Fruit fly (Drosophila melanogaster) S2 (cell line): ENCODE data around the gene CG7542.

Experiments used
- CG8478 ChIP-seq: fragments of >200 bp; optimal IDR thresholded peaks from 2 replicates; lab custom pipeline; 2018
- CTCF ChIP-seq, 2 experiments: fragments of >200 bp; optimal IDR thresholded peaks; 2 replicates each; lab custom pipeline; 2018

DNA sequence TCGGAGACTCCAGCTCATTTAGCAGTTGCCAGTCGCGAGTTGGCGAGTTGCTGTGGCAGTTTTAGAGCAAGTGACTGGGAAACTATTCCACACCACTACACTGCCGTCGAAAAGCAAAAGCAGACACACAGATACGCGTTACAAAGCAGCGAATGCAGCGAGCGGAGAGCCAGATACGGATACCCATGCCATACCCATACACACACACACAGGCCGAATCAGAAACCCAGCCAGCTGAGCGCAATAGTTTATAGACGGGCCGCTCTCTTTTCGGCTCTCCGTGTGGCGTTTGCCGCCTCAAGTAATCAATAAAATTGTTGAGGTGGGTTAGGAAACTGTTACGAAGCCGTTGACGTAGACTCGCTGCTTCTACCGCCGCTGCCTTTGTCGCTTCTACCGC lies 24.2 kb downstream of the CG7542 start:
- no peak for TF ChIP-seq CG8478 (lab: Kevin White, UChicago)
- TF ChIP-seq CTCF (optimal IDR thresholded peaks at IDR 0.05; lab: Kevin White, UChicago), result no peak
